Worm (Caenorhabditis elegans) whole organism, L3 larva: ENCODE data around the gene ZK596.2.
A peak's percentile ranks its signal among the peaks of the same experiment; 100 is the strongest.

Source experiments
- R02D3.7 ChIP-seq: fragments of 150-350 bp; optimal IDR thresholded peaks from 2 replicates; lab custom pipeline; 2014; ENCODE audit warnings: missing biosample characterization, missing genetic modification characterization
- ZK546.5 ChIP-seq: sonication (generic microtip); optimal IDR thresholded peaks from 2 replicates; lab custom pipeline; 2017; ENCODE audit warnings: missing biosample characterization, missing genetic modification characterization
- aly-2 ChIP-seq: fragments of 150-350 bp; optimal IDR thresholded peaks from 2 replicates; lab custom pipeline; 2014; ENCODE audit warnings: missing biosample characterization, missing genetic modification characterization
- ama-1 ChIP-seq: fragments of 150-350 bp; optimal IDR thresholded peaks from 2 replicates; lab custom pipeline; 2018
- ceh-16 ChIP-seq: sonication (generic microtip); optimal IDR thresholded peaks from 2 replicates; lab custom pipeline; 2017; ENCODE audit warnings: missing biosample characterization, missing genetic modification characterization
- ceh-28 ChIP-seq: fragments of 150-350 bp; optimal IDR thresholded peaks from 2 replicates; lab custom pipeline; 2014; ENCODE audit warnings: missing biosample characterization, missing genetic modification reagents, missing genetic modification characterization
- ceh-82 ChIP-seq: fragments of 150-350 bp; optimal IDR thresholded peaks from 2 replicates; lab custom pipeline; 2014; ENCODE audit warnings: missing biosample characterization, missing genetic modification characterization
- ceh-9 ChIP-seq: sonication (generic microtip); optimal IDR thresholded peaks from 2 replicates; lab custom pipeline; 2018; ENCODE audit warnings: missing biosample characterization, missing genetic modification characterization
- daf-12 ChIP-seq: fragments of 150-350 bp; optimal IDR thresholded peaks from 2 replicates; lab custom pipeline; 2014; ENCODE audit warnings: missing biosample characterization, missing genetic modification reagents, missing genetic modification characterization
- egl-27 ChIP-seq: sonication (generic microtip); optimal IDR thresholded peaks from 4 replicates; lab custom pipeline; 2017; ENCODE audit warnings: missing biosample characterization, missing genetic modification reagents, missing genetic modification characterization
- egl-5 ChIP-seq: fragments of 150-350 bp; optimal IDR thresholded peaks from 2 replicates; lab custom pipeline; 2017; ENCODE audit warnings: missing biosample characterization, missing genetic modification reagents, missing genetic modification characterization, inconsistent platforms
- elt-1 ChIP-seq: fragments of 150-350 bp; optimal IDR thresholded peaks from 2 replicates; lab custom pipeline; 2014; ENCODE audit warnings: missing biosample characterization, missing genetic modification characterization
- elt-2 ChIP-seq: sonication (generic microtip); optimal IDR thresholded peaks from 2 replicates; lab custom pipeline; 2016; ENCODE audit warnings: missing genetic modification reagents, mild to moderate bottlenecking, missing genetic modification characterization, missing compliant biosample characterization
- elt-3 ChIP-seq, 3 experiments: fragments of 150-350 bp in 1 of 3; sonication (generic microtip) in 2 of 3; optimal IDR thresholded peaks; 2 replicates in 2 of 3; 4 replicates in 1 of 3; lab custom pipeline; 2014 to 2017; ENCODE audit warnings: missing biosample characterization in 3 of 3, missing genetic modification characterization in 3 of 3
- eor-1 ChIP-seq, 2 experiments: fragments of 150-350 bp; optimal IDR thresholded peaks; 2 replicates each; lab custom pipeline; 2014 to 2018; ENCODE audit warnings: missing biosample characterization in 2 of 2, missing genetic modification characterization in 2 of 2
- fkh-2 ChIP-seq: fragments of 150-350 bp; optimal IDR thresholded peaks from 2 replicates; lab custom pipeline; 2014; ENCODE audit warnings: missing biosample characterization, missing genetic modification reagents, missing genetic modification characterization
- fos-1 ChIP-seq: fragments of 150-350 bp; optimal IDR thresholded peaks from 2 replicates; lab custom pipeline; 2014; ENCODE audit warnings: missing biosample characterization, missing genetic modification characterization
- hmg-11 ChIP-seq: sonication (generic microtip); optimal IDR thresholded peaks from 2 replicates; lab custom pipeline; 2016; ENCODE audit warnings: missing genetic modification characterization, missing compliant biosample characterization
- jun-1 ChIP-seq: fragments of 150-350 bp; optimal IDR thresholded peaks from 2 replicates; lab custom pipeline; 2014; ENCODE audit warnings: missing biosample characterization, missing genetic modification reagents, missing genetic modification characterization
- lin-15B ChIP-seq: fragments of 150-350 bp; optimal IDR thresholded peaks from 2 replicates; lab custom pipeline; 2014; ENCODE audit warnings: missing biosample characterization, missing genetic modification characterization
- lin-39 ChIP-seq: fragments of 150-350 bp; optimal IDR thresholded peaks from 2 replicates; lab custom pipeline; 2018; ENCODE audit warnings: missing biosample characterization, missing genetic modification reagents, missing genetic modification characterization
- lsy-12 ChIP-seq: sonication (generic microtip); optimal IDR thresholded peaks from 2 replicates; lab custom pipeline; 2016; ENCODE audit warnings: mild to moderate bottlenecking, missing genetic modification characterization, missing compliant biosample characterization
- mdl-1 ChIP-seq: fragments of 150-350 bp; optimal IDR thresholded peaks from 2 replicates; lab custom pipeline; 2014; ENCODE audit warnings: missing biosample characterization, missing genetic modification characterization
- mml-1 ChIP-seq: fragments of 150-350 bp; sonication (generic microtip); optimal IDR thresholded peaks from 3 replicates; lab custom pipeline; 2014; ENCODE audit warnings: missing biosample characterization, missing genetic modification characterization
- nfya-1 ChIP-seq: sonication (generic microtip); optimal IDR thresholded peaks from 2 replicates; lab custom pipeline; 2017; ENCODE audit warnings: missing genetic modification characterization, mild to moderate bottlenecking, missing compliant biosample characterization, antibody characterized with exemption, moderate library complexity; ENCODE audit not compliant: insufficient read depth
- nhr-12 ChIP-seq: fragments of 150-350 bp; optimal IDR thresholded peaks from 2 replicates; lab custom pipeline; 2014; ENCODE audit warnings: missing biosample characterization, missing genetic modification characterization
- nhr-23 ChIP-seq: fragments of 150-350 bp; optimal IDR thresholded peaks from 2 replicates; lab custom pipeline; 2014; ENCODE audit warnings: missing biosample characterization, missing genetic modification reagents, missing genetic modification characterization
- nhr-237 ChIP-seq: fragments of 150-350 bp; optimal IDR thresholded peaks from 2 replicates; lab custom pipeline; 2014; ENCODE audit warnings: missing biosample characterization, missing genetic modification characterization
- nhr-25 ChIP-seq: sonication (generic microtip); optimal IDR thresholded peaks from 2 replicates; lab custom pipeline; 2017; ENCODE audit warnings: missing biosample characterization, missing genetic modification characterization
- nhr-28 ChIP-seq: fragments of 150-350 bp; optimal IDR thresholded peaks from 2 replicates; lab custom pipeline; 2014; ENCODE audit warnings: missing biosample characterization, missing genetic modification characterization
- nhr-43 ChIP-seq: sonication (generic microtip); optimal IDR thresholded peaks from 2 replicates; lab custom pipeline; 2016; ENCODE audit warnings: mild to moderate bottlenecking, missing genetic modification characterization, missing compliant biosample characterization; ENCODE audit not compliant: poor library complexity, severe bottlenecking
- nhr-67 ChIP-seq: fragments of 150-350 bp; optimal IDR thresholded peaks from 2 replicates; lab custom pipeline; 2014; ENCODE audit warnings: missing biosample characterization, missing genetic modification characterization
- nhr-76 ChIP-seq: fragments of 150-350 bp; sonication (generic microtip); optimal IDR thresholded peaks from 5 replicates; lab custom pipeline; 2014; ENCODE audit warnings: missing biosample characterization, missing genetic modification characterization
- nhr-77 ChIP-seq: fragments of 150-350 bp; optimal IDR thresholded peaks from 2 replicates; lab custom pipeline; 2014; ENCODE audit warnings: missing biosample characterization, missing genetic modification characterization
- pha-4 ChIP-seq: fragments of 150-350 bp; optimal IDR thresholded peaks from 2 replicates; lab custom pipeline; 2014; ENCODE audit warnings: missing biosample characterization, missing genetic modification reagents, missing genetic modification characterization
- pqm-1 ChIP-seq: fragments of 150-350 bp; optimal IDR thresholded peaks from 2 replicates; lab custom pipeline; 2017; ENCODE audit warnings: missing biosample characterization, missing genetic modification characterization, inconsistent platforms
- sea-2 ChIP-seq: fragments of 150-350 bp; sonication (generic microtip); optimal IDR thresholded peaks from 4 replicates; lab custom pipeline; 2014; ENCODE audit warnings: missing biosample characterization, missing genetic modification reagents, missing genetic modification characterization
- skn-1 ChIP-seq: fragments of 150-350 bp; optimal IDR thresholded peaks from 2 replicates; lab custom pipeline; 2014; ENCODE audit warnings: missing biosample characterization, missing genetic modification characterization
- snpc-4 ChIP-seq: fragments of 150-350 bp; optimal IDR thresholded peaks from 2 replicates; lab custom pipeline; 2014; ENCODE audit warnings: missing biosample characterization, missing genetic modification characterization
- tbx-2 ChIP-seq: sonication (generic microtip); optimal IDR thresholded peaks from 2 replicates; lab custom pipeline; 2016; ENCODE audit warnings: mild to moderate bottlenecking, missing genetic modification characterization, missing compliant biosample characterization
- unc-39 ChIP-seq: sonication (generic microtip); optimal IDR thresholded peaks from 4 replicates; lab custom pipeline; 2017; ENCODE audit warnings: missing biosample characterization, missing genetic modification characterization
- unc-62 ChIP-seq: fragments of 150-350 bp; sonication (generic microtip); optimal IDR thresholded peaks from 4 replicates; lab custom pipeline; 2014; ENCODE audit warnings: missing biosample characterization, missing genetic modification reagents, missing genetic modification characterization
- zag-1 ChIP-seq: fragments of 150-350 bp; optimal IDR thresholded peaks from 2 replicates; lab custom pipeline; 2014; ENCODE audit warnings: missing biosample characterization, missing genetic modification characterization
- ztf-11 ChIP-seq: fragments of 150-350 bp; optimal IDR thresholded peaks from 2 replicates; lab custom pipeline; 2014; ENCODE audit warnings: missing biosample characterization, missing genetic modification characterization
- ztf-4 ChIP-seq: fragments of 150-350 bp; optimal IDR thresholded peaks from 2 replicates; lab custom pipeline; 2014; ENCODE audit warnings: missing biosample characterization, missing genetic modification characterization

ZK596.2 gene

DNA sequence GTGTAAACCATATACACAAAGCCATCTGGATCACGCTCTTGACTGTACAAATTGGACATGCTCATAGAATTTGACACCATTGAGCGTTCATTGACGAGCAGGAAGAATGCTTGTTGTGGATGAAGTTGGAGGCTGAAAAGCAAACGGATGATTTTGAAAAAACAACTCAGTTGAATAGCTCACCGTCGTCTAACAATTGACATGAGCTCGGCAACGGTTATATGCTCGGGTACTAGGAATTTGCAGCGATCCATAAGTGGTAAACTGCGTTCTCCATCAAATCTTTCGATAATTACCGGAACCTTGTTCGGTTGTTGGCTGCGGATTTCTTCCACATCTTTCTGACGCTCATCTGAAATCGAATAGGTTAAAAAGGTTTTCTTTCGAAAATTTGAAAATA is 25.7 kb upstream of the ZK596.2 start:
- no peak for TF ChIP-seq ztf-11
- TF ChIP-seq ama-1: peak; percentile 68

DNA sequence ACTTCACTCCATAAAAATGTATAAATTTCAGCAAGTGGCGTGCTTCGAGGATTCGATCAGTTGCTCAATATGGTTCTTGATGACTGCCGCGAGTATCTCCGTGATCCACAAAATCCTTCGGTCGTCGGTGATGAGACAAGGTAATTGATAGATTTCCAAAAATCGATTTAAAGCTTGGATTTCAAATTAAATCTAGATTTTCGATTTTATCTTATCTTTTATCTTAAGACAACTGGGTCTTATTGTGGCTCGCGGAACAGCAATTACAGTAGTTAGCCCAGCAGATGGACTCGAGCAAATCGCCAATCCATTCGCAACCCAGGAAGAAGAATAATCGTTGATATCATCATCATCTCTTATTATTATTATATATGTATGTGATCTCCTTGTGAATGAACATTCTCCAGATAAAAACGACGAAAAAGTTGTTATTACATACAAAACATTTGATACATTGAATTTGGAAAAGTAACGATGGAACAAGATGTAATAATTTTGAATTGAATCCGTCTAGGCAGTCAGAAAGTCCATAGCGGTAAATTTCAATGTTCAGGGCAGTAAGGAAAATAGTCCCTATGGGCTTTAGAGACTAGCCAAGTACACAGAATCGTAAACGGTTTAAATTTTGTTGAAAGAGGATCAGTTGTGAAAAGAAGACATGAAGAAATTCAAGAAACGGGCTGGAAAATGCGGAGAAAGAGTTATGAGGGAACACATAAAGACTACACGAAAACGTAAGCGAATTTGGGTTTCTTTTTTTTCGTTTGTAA is 24.9 kb upstream of the ZK596.2 start:
- TF ChIP-seq daf-12 (tag; lab: Kevin White, UChicago): no peak
- TF ChIP-seq snpc-4 (tag; lab: Kevin White, UChicago): no peak
- no peak for TF ChIP-seq nhr-67 (tag; lab: Kevin White, UChicago)
- TF ChIP-seq pqm-1: no peak
- no peak for TF ChIP-seq nhr-25 (tag; lab: Kevin White, UChicago)
- TF ChIP-seq jun-1 (tag; lab: Kevin White, UChicago): no peak
- no peak for TF ChIP-seq nfya-1 (tag; lab: Kevin White, UChicago)
- TF ChIP-seq nhr-43 (tag; lab: Kevin White, UChicago): peak; percentile 32
- TF ChIP-seq fos-1 (tag; lab: Kevin White, UChicago): no peak
- TF ChIP-seq elt-2 (tag; lab: Kevin White, UChicago): peak; percentile 47
- TF ChIP-seq ceh-16 (tag; lab: Kevin White, UChicago): no peak
- TF ChIP-seq mdl-1: no peak
- TF ChIP-seq egl-5 (tag; lab: Kevin White, UChicago): no peak
- peak; percentile 90 for TF ChIP-seq ama-1
- TF ChIP-seq R02D3.7 (tag; lab: Kevin White, UChicago): no peak
- no peak for TF ChIP-seq hmg-11 (tag; lab: Kevin White, UChicago)
- peak; percentile 26 for TF ChIP-seq lsy-12 (tag; lab: Kevin White, UChicago)
- TF ChIP-seq nhr-23 (tag; lab: Kevin White, UChicago): no peak
- no peak for TF ChIP-seq nhr-77 (tag; lab: Kevin White, UChicago)
- TF ChIP-seq elt-3 (tag; optimal IDR thresholded peaks at IDR 0.05; lab: Kevin White, UChicago): no peak
- TF ChIP-seq sea-2 (GFP tag; lab: Kevin White, UChicago): no peak
- TF ChIP-seq elt-1 (tag; lab: Kevin White, UChicago): no peak
- TF ChIP-seq nhr-237 (tag; lab: Kevin White, UChicago): no peak
- no peak for TF ChIP-seq mml-1
- TF ChIP-seq pha-4 (tag; lab: Kevin White, UChicago): no peak

DNA sequence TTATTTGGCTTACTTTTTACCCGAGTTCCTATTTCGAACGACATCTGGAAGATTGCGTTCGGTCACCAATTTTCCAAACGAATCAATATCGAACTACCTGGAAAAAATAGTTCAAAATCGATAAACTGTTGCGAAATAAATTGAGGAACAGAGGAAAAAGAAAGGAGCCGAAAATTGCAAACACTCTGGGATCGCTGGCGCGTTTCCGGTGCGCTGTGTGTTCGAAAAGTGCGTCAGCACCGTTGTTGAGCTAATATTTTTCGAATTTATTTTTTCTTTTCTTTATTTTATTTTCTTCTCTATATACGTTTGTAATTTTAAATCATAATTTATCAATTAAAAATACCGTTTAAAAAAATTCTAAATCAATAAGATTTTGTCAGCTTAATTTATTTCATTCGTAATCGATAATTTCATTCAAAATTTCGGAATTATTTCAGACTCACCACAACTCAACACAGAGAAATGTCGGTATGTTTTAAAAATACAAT is 24.0 kb upstream of the ZK596.2 start, which contains the start of the genes dnc-1 and lsm-7:
Gene dnc-1, minus strand, starts transcription at position 142 of the 491 bp plus-strand sequence.
Gene lsm-7, plus strand, starts transcription at position 441 of the 491 bp plus-strand sequence.
- peak; percentile 34 for TF ChIP-seq R02D3.7 (tag; lab: Kevin White, UChicago)
- no peak for TF ChIP-seq ztf-4 (tag; lab: Kevin White, UChicago)
- peak; percentile 87 for TF ChIP-seq nfya-1 (tag; lab: Kevin White, UChicago)
- TF ChIP-seq eor-1 (tag; optimal IDR thresholded peaks at IDR 0.05; lab: Kevin White, UChicago): no peak
- no peak for TF ChIP-seq ama-1
- TF ChIP-seq ceh-82 (tag; lab: Kevin White, UChicago): peak; percentile 7
- TF ChIP-seq skn-1 (tag; lab: Kevin White, UChicago): peak; percentile 65
- TF ChIP-seq tbx-2 (tag; lab: Kevin White, UChicago): no peak
- peak; percentile 16 for TF ChIP-seq pqm-1
- TF ChIP-seq mml-1: no peak
- no peak for TF ChIP-seq nhr-76 (tag; lab: Kevin White, UChicago)
- no peak for TF ChIP-seq egl-27 (tag; lab: Kevin White, UChicago)
- peak; percentile 72 for TF ChIP-seq lin-39 (tag; lab: Kevin White, UChicago)
- no peak for TF ChIP-seq nhr-12
- no peak for TF ChIP-seq nhr-77 (tag; lab: Kevin White, UChicago)
- no peak for TF ChIP-seq nhr-67 (tag; lab: Kevin White, UChicago)
- TF ChIP-seq unc-62 (GFP tag; lab: Kevin White, UChicago): no peak
- no peak for TF ChIP-seq unc-39 (tag; lab: Kevin White, UChicago)
- no peak for TF ChIP-seq fos-1 (tag; lab: Kevin White, UChicago)
- TF ChIP-seq lin-15B (tag; lab: Kevin White, UChicago): peak; percentile 68
- peak; percentile 63 for TF ChIP-seq hmg-11 (tag; lab: Kevin White, UChicago)
- TF ChIP-seq ceh-9 (tag; lab: Kevin White, UChicago): no peak
- TF ChIP-seq pha-4 (tag; lab: Kevin White, UChicago): peak; percentile 88
- peak; percentile 79 for TF ChIP-seq snpc-4 (tag; lab: Kevin White, UChicago)
- TF ChIP-seq nhr-43 (tag; lab: Kevin White, UChicago): peak; percentile 18
- no peak for TF ChIP-seq daf-12 (tag; lab: Kevin White, UChicago)
- peak; percentile 39 for TF ChIP-seq jun-1 (tag; lab: Kevin White, UChicago)
- TF ChIP-seq fkh-2 (tag; lab: Kevin White, UChicago): no peak
- TF ChIP-seq aly-2 (tag; lab: Kevin White, UChicago): no peak
- peak; percentile 35 for TF ChIP-seq nhr-25 (tag; lab: Kevin White, UChicago)
- TF ChIP-seq ZK546.5 (tag; lab: Kevin White, UChicago): no peak
- TF ChIP-seq elt-3 (tag; optimal IDR thresholded peaks at IDR 0.05; lab: Kevin White, UChicago): no peak
- peak; percentile 49 for TF ChIP-seq nhr-23 (tag; lab: Kevin White, UChicago)
- peak; percentile 28 for TF ChIP-seq elt-2 (tag; lab: Kevin White, UChicago)
- TF ChIP-seq ceh-16 (tag; lab: Kevin White, UChicago): no peak
- TF ChIP-seq ztf-11: no peak
- peak; percentile 77 for TF ChIP-seq ceh-28 (tag; lab: Kevin White, UChicago)
- no peak for TF ChIP-seq nhr-28 (tag; lab: Kevin White, UChicago)
- no peak for TF ChIP-seq egl-5 (tag; lab: Kevin White, UChicago)
- no peak for TF ChIP-seq zag-1 (tag; lab: Kevin White, UChicago)
- no peak for TF ChIP-seq mdl-1
